Worm (Caenorhabditis elegans) whole organism, midembryonic: ENCODE data around the gene ZK470.4.

Experiments
- T22C8.4 ChIP-seq: fragments of 200-800 bp; sonication (Bioruptor generic); IDR thresholded peaks from 2 replicates; pipeline ENCODE4 v1.3.6; 2022; ENCODE audit warnings: missing genetic modification characterization, missing compliant biosample characterization
- cog-1 ChIP-seq: sonication (generic microtip); optimal IDR thresholded peaks from 2 replicates; lab custom pipeline; 2016; ENCODE audit warnings: missing genetic modification characterization, missing compliant biosample characterization
- flt-1 ChIP-seq: fragments of 200-800 bp; sonication (Bioruptor generic); IDR thresholded peaks from 2 replicates; pipeline ENCODE4 v1.3.6; 2022; ENCODE audit warnings: missing genetic modification characterization, missing compliant biosample characterization
- klf-2 ChIP-seq: fragments of 200-800 bp; sonication (Bioruptor generic); conservative IDR thresholded peaks from 2 replicates; pipeline ENCODE4 v1.3.6; 2022; ENCODE audit warnings: missing genetic modification reagents, missing genetic modification characterization, missing compliant biosample characterization
- med-1 ChIP-seq: sonication (generic microtip); optimal IDR thresholded peaks from 2 replicates; lab custom pipeline; 2017; ENCODE audit warnings: missing genetic modification characterization, mild to moderate bottlenecking, missing compliant biosample characterization, antibody characterized with exemption, missing genetic modification reagents; ENCODE audit not compliant: insufficient read depth
- ref-1 ChIP-seq: fragments of 200-800 bp; sonication (Bioruptor generic); conservative IDR thresholded peaks from 2 replicates; pipeline ENCODE4 v1.3.6; 2022; ENCODE audit warnings: missing genetic modification reagents, missing genetic modification characterization, missing compliant biosample characterization
- tab-1 ChIP-seq: fragments of 200-800 bp; sonication (Bioruptor generic); IDR thresholded peaks from 2 replicates; pipeline ENCODE4 v1.3.6; 2022; ENCODE audit warnings: missing genetic modification characterization, missing compliant biosample characterization
- ztf-23 ChIP-seq: fragments of 200-800 bp; sonication (Bioruptor generic); IDR thresholded peaks from 2 replicates; pipeline ENCODE4 v1.3.6; 2022; ENCODE audit warnings: missing genetic modification reagents, missing genetic modification characterization, missing compliant biosample characterization
- ztf-29 ChIP-seq: fragments of 200-800 bp; sonication (Bioruptor generic); IDR thresholded peaks from 2 replicates; pipeline ENCODE4 v1.3.6; 2022; ENCODE audit warnings: missing genetic modification reagents, missing genetic modification characterization, missing compliant biosample characterization

ZK470.4 gene

DNA sequence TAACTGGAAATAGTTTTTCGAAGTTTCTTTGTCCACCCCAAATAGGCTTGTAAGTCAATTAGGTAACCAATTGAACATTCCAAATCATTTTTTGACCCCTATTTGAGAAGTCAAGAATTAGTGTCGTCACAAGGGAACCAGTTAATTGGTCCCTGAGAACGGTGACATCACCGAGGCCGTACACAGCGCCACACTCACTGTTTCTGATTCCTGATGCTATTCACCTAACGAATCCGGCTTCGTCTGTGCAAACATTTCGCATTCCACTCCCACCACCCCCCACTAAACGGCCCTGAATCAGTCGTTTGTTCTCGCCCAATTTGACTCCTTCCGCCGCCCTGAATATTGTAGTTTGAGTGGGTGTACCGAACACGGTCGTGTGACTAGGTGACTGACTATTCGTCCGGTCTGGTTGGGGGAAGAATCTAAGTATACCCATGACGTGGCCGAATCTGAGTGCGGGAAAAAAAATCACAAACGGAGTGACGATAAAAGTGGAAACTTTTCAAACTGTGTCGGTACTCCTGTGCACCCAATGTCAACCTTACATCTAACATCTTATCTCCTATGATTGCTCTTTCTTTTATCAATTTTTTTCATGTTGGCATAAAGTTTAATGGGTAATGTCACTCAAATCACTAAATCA lies 4.7 kb upstream of the ZK470.4 start:
- TF ChIP-seq klf-2 (GFP tag; lab: Robert Waterston, UW) (no peak), T22C8.4 (GFP tag; lab: Robert Waterston, UW) (no peak), tab-1 (GFP tag; lab: Robert Waterston, UW) (no peak), cog-1 (tag; lab: Kevin White, UChicago) (no peak), ztf-29 (no peak), med-1 (no peak), flt-1 (no peak), ref-1 (GFP tag; lab: Robert Waterston, UW) (no peak), ztf-23 (GFP tag; lab: Robert Waterston, UW) (no peak)

DNA sequence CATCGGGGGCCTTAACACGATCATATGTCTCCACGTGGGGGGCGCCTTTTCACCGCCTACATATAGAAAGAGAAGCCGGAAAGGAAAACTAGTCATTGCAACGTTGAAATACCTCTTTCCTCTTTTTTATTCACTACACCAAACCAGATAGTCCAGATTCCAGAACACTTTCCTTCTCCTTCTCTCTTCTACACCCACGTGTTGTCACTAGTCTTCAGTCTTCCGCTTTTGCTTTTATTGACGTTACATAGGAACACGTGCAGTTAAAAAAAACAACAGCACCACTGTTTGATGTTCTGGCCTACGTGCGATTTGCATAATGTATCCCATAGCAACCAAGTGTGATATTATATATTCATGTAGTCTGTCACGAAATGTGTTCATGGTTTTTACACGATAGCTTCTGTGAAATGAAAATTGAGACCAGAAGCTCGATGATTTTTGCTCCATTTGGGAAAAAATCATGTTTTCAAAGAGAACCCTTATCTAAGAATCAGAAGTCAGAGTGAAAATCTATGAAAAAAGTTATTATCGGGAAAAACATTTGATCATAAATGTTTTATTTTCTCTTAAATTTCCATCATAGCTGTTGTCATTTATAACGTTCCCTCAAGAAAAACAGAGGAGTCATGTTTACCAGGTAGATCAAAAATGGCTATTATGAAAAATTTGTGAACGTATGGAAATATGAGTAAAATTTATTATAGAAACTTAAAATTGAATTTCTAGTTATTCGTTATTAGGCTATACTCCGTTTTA lies 3.9 kb upstream of the ZK470.4 start:
- TF ChIP-seq T22C8.4 (GFP tag; lab: Robert Waterston, UW) (no peak), flt-1 (no peak), ref-1 (GFP tag; lab: Robert Waterston, UW) (no peak), klf-2 (GFP tag; lab: Robert Waterston, UW) (no peak), ztf-23 (GFP tag; lab: Robert Waterston, UW) (no peak), med-1 (no peak), tab-1 (GFP tag; lab: Robert Waterston, UW) (no peak), cog-1 (tag; lab: Kevin White, UChicago) (no peak), ztf-29 (no peak)

DNA sequence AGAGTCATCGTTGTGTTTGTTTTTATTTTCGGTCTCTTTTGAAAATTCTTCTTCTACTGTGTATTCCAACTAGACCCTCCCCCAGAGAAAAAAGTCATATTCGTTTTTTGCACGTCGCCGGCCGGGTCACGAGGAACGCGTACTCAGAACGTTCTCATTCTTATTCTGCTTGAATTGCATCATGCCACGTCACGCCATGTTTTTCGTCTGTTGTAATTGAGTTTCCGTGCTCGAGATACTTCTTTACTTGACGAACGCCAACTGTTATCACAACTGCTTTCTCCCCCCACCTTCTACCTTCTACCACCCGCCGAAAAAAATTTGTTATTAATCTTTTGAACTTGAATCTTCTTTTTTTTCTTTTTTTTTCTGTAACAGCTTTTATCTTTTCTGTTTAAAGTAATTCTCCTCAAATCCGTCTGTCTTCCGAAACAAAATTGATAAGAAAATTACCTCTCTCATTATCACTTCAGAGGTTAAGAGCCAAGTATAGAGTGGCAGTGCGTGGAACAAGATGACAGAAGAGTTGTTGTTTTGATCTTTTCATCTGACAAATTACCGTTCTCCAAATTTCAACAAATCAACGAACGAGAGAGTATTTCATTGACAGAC lies 3.2 kb upstream of the ZK470.4 start:
- TF ChIP-seq ref-1 (GFP tag; lab: Robert Waterston, UW): no peak
- no peak for TF ChIP-seq med-1
- no peak for TF ChIP-seq tab-1 (GFP tag; lab: Robert Waterston, UW)
- TF ChIP-seq klf-2 (GFP tag; lab: Robert Waterston, UW): no peak

DNA sequence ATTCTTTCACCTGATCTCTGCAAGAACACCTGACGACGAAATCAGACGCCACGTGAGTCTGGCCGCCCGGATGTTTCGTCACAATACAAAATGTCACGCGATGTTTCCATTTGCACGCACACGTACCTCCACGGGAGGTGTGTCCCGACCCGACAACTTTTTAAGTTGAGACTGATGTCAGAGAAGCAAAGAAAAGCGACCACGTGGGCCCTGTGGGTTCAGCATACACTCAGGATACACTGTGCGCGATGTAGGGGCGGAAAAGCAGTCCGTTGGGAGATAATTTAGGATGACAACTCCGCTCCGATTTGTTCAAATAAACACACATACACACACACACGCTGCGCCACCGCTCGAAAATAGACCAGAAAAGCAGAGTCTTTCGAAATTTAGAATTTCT lies 2.6 kb upstream of the ZK470.4 start:
- TF ChIP-seq flt-1: no peak
- TF ChIP-seq med-1: no peak
- no peak for TF ChIP-seq ref-1 (GFP tag; lab: Robert Waterston, UW)
- no peak for TF ChIP-seq tab-1 (GFP tag; lab: Robert Waterston, UW)
- no peak for TF ChIP-seq klf-2 (GFP tag; lab: Robert Waterston, UW)
- no peak for TF ChIP-seq ztf-29
- TF ChIP-seq T22C8.4 (GFP tag; lab: Robert Waterston, UW): no peak
- TF ChIP-seq cog-1 (tag; lab: Kevin White, UChicago): no peak
- no peak for TF ChIP-seq ztf-23 (GFP tag; lab: Robert Waterston, UW)

DNA sequence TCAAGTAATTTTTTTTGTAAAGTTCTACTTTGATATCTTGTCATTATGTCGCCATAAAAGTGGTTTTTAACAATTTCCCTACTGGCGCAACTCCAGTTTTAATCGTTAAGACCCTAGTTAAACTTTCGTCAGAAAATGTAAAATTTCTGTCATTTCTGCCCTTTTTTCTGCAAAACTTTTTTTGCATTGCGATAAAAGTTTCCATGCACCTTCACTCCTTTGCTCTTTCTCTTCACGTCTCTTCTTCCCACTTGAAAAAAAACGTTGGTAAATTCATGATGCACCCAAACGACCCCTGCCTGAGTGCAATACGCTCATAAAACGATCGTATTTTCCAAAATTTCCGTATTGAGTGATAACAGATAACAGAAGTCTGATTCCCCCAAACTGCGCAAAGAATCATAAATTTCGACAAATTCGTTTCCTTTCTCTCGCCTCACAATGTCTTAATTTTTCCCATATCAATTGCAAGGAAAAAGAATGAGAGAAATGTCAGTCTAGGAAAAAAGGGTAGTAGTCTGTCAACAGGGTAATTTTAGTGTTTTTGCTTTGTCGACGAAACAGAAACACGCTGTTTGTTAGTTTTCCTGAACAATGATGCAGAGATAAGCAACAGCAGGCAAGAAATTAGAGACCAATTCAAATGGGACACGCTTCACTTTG lies 1.3 kb upstream of the ZK470.4 start:
- TF ChIP-seq ref-1 (GFP tag; lab: Robert Waterston, UW) (no peak), cog-1 (tag; lab: Kevin White, UChicago) (no peak), flt-1 (no peak), ztf-29 (no peak), T22C8.4 (GFP tag; lab: Robert Waterston, UW) (no peak), med-1 (no peak), tab-1 (GFP tag; lab: Robert Waterston, UW) (no peak), ztf-23 (GFP tag; lab: Robert Waterston, UW) (no peak), klf-2 (GFP tag; lab: Robert Waterston, UW) (no peak)

DNA sequence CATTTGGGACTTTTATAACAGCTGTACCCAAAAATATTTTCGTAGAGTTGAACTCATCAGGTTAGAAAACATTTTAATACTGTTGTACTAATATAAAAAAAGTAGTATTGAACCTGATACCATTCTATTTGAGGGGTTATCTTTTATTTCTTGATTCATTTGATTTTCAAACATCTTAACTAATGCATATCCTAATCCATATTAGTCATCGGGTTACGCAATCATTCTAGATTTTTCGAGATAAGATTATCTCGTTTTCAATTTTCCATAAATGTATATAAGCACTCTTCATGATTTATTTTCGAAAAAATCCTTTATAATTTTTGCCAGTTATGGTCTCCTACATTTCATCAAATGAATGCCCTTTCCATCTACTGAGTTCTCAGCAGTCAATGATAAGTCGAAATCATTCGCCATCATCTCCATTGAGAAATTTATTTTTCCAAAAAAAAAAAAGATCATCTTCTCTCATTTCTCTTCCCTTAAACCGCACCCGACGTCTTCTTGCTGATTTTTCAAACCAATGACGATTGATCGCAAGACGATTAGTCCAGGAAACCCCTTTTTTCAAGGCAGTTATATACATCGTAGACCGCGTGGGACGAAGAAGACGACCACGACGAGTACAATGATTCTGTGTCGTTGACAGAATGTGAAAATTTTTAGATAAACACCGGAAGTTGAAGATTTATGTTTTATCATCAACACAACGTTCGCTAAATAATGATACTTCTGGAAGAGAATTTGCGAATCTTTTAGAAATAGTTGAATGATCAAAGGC lies 964 bp downstream of the ZK470.4 start:
- no peak for TF ChIP-seq ztf-23 (GFP tag; lab: Robert Waterston, UW)
- TF ChIP-seq flt-1: no peak
- no peak for TF ChIP-seq tab-1 (GFP tag; lab: Robert Waterston, UW)
- no peak for TF ChIP-seq T22C8.4 (GFP tag; lab: Robert Waterston, UW)
- no peak for TF ChIP-seq med-1
- no peak for TF ChIP-seq ref-1 (GFP tag; lab: Robert Waterston, UW)
- no peak for TF ChIP-seq klf-2 (GFP tag; lab: Robert Waterston, UW)
- no peak for TF ChIP-seq ztf-29

DNA sequence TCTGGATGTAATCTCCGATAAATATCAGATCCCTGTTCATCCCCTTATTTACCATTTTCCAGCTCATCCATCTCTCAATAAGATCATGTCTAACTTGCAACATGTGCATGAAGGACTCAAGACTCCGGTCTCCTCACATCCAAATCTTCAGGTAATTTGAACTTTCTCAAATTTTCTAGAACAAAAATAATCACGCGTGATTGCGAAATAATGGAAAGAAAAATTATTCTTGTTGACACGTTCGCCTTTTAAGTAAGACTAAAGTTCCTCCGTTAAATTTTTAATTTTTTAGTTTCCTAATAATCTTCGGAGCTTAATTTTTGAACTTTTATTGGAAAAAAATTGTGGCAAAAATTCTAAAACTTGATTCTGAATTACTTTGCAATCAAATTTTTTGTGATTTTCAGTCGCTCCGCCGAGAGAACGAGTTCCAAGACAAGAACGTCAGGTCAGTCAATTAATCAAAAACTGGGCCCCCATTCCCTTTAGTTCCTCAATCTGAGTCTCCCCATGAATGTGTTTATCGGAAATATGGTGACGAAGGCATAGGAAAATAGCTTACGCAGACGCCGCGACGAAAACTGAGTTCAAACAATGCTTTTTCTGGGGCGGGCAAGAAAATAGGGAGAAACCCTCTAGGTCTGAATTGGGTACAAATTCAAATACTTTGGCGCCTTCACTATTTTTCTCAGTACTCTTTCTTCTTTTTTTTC lies 2.0 kb downstream of the ZK470.4 start:
- TF ChIP-seq ref-1 (GFP tag; lab: Robert Waterston, UW) (no peak), T22C8.4 (GFP tag; lab: Robert Waterston, UW) (no peak), ztf-23 (GFP tag; lab: Robert Waterston, UW) (no peak), flt-1 (no peak)

DNA sequence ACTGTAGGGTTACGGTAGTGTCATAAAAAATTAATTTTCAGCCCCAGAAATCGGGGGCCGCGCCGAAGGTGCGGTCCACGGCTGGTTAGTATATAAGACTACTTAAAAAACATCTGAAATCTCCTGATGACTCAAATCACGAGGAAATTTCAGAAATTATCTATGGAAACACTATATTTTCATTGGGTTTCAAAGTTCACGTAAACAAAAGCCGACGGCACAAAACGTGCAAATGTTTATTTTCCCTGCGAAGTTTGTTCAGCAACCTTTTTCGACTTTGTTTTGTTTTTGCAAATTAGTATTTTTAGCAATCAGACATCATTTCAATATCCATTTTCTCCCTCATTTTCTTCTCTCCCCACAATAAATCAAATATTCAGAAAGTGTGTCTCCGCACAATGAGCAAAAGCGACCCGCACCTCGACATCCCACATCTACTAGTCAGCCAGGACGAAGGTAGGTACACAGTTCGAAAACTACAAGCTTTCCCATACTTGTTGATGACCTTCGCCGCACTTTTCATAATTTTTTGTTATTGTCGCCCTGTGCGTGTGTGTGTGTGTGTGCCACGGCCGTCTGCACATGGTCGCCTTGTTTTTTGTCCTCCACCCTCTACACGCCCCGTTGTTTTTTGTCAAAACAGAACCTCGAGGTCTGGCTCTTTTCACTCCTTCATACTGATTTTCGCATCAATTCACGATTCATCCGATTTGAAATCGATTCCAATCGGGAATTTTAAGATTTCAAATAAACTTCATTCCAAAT lies 2.8 kb downstream of the ZK470.4 start:
- TF ChIP-seq ref-1 (GFP tag; lab: Robert Waterston, UW): no peak
- TF ChIP-seq med-1: no peak
- no peak for TF ChIP-seq ztf-23 (GFP tag; lab: Robert Waterston, UW)
- no peak for TF ChIP-seq klf-2 (GFP tag; lab: Robert Waterston, UW)
- no peak for TF ChIP-seq flt-1
- no peak for TF ChIP-seq cog-1 (tag; lab: Kevin White, UChicago)
- TF ChIP-seq T22C8.4 (GFP tag; lab: Robert Waterston, UW): no peak
- TF ChIP-seq tab-1 (GFP tag; lab: Robert Waterston, UW): no peak
- no peak for TF ChIP-seq ztf-29
